Worm (Caenorhabditis elegans) whole organism, early embryonic: ENCODE measurements around the gene ntp-1.
A peak's percentile ranks its signal among the peaks of the same experiment; 100 is the strongest.

Experiments used
- B0310.2 ChIP-seq: sonication (generic microtip); optimal IDR thresholded peaks from 2 replicates; lab custom pipeline; 2016; ENCODE audit warnings: mild to moderate bottlenecking, missing genetic modification characterization, missing compliant biosample characterization
- F13C5.2 ChIP-seq: sonication (generic microtip); optimal IDR thresholded peaks from 2 replicates; lab custom pipeline; 2017; ENCODE audit warnings: mild to moderate bottlenecking, missing genetic modification characterization, inconsistent platforms, missing compliant biosample characterization
- aly-1 ChIP-seq: sonication (generic microtip); optimal IDR thresholded peaks from 2 replicates; lab custom pipeline; 2016; ENCODE audit warnings: missing genetic modification characterization, missing compliant biosample characterization
- ama-1 ChIP-seq: fragments of 150-350 bp; optimal IDR thresholded peaks from 2 replicates; lab custom pipeline; 2014
- ceh-13 ChIP-seq: fragments of 200-800 bp; sonication (Bioruptor generic); optimal IDR thresholded peaks from 2 replicates; lab custom pipeline; 2018; ENCODE audit warnings: mild to moderate bottlenecking, missing genetic modification characterization, missing compliant biosample characterization
- ceh-36 ChIP-seq: sonication (generic microtip); optimal IDR thresholded peaks from 2 replicates; lab custom pipeline; 2016; ENCODE audit warnings: missing genetic modification characterization, inconsistent platforms, missing compliant biosample characterization
- ets-7 ChIP-seq: sonication (generic microtip); optimal IDR thresholded peaks from 2 replicates; lab custom pipeline; 2016; ENCODE audit warnings: missing genotype, missing genetic modification characterization, missing compliant biosample characterization
- flt-1 ChIP-seq: fragments of 200-800 bp; sonication (Bioruptor generic); IDR thresholded peaks from 2 replicates; pipeline ENCODE4 v1.3.6; 2022; ENCODE audit warnings: missing genetic modification characterization, missing compliant biosample characterization
- hmbx-1 ChIP-seq: sonication (generic microtip); optimal IDR thresholded peaks from 2 replicates; lab custom pipeline; 2016; ENCODE audit warnings: mild to moderate bottlenecking, missing genetic modification characterization, missing compliant biosample characterization
- hmg-4 ChIP-seq: fragments of 200-800 bp; sonication (Bioruptor generic); optimal IDR thresholded peaks from 2 replicates; lab custom pipeline; 2018; ENCODE audit warnings: mild to moderate bottlenecking, missing genetic modification characterization, missing compliant biosample characterization
- hnd-1 ChIP-seq: sonication (generic microtip); optimal IDR thresholded peaks from 2 replicates; lab custom pipeline; 2016; ENCODE audit warnings: missing genetic modification characterization, missing compliant biosample characterization
- pes-1 ChIP-seq: fragments of 200-800 bp; sonication (Bioruptor generic); IDR thresholded peaks from 2 replicates; pipeline ENCODE4 v1.3.6; 2022; ENCODE audit warnings: missing genetic modification reagents, missing genetic modification characterization, missing compliant biosample characterization
- scrt-1 ChIP-seq: fragments of 200-800 bp; sonication (Bioruptor generic); IDR thresholded peaks from 2 replicates; pipeline ENCODE4 v1.3.6; 2022; ENCODE audit warnings: missing genetic modification characterization, missing compliant biosample characterization
- sea-1 ChIP-seq: fragments of 200-800 bp; sonication (Bioruptor generic); conservative IDR thresholded peaks from 2 replicates; pipeline ENCODE4 v1.3.6; 2022; ENCODE audit warnings: missing genetic modification characterization, missing compliant biosample characterization
- tbx-11 ChIP-seq: fragments of 200-800 bp; sonication (Bioruptor generic); IDR thresholded peaks from 2 replicates; pipeline ENCODE4 v1.3.6; 2022; ENCODE audit warnings: missing genetic modification characterization, missing compliant biosample characterization
- tbx-37 ChIP-seq: fragments of 200-800 bp; sonication (Bioruptor generic); conservative IDR thresholded peaks from 2 replicates; pipeline ENCODE4 v1.3.6; 2022; ENCODE audit warnings: missing genetic modification reagents, missing genetic modification characterization, missing compliant biosample characterization
- tra-4 ChIP-seq: sonication (generic microtip); optimal IDR thresholded peaks from 2 replicates; lab custom pipeline; 2017; ENCODE audit warnings: missing genetic modification characterization, missing compliant biosample characterization

The ntp-1 gene

DNA sequence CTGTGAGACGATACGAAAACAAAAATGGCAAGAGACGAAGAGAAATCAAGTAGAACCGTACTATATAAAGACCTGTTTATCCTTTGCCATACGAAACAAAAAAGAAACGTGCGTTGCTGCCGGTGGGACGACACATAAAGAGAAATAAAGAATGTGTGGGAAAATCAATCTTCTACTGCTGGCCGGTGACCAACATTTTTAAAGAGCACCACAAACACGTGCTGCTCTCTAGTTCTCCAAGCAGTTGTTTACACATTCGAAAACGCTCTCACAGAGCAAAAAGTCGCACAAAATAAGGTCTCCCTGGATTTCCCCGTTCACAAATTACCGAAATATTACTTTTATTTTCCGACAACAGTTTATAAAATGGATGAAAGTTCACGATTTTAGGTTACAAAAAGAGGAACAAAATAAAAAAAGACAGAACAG lies 5.1 kb downstream of the ntp-1 start, which contains the start of gene imp-3:
TSS of gene imp-3 (minus strand) at position 93 of the 429 bp plus-strand sequence.
- no peak for TF ChIP-seq hmg-4 (GFP tag; lab: Kevin White, UChicago)
- TF ChIP-seq sea-1 (GFP tag; lab: Robert Waterston, UW) = 0 out of 2 replicates have a peak, but pooled peaks have one; percentile 21
- TF ChIP-seq ama-1 (lab: Kevin White, UChicago) = peak; percentile 67
- TF ChIP-seq tra-4 = no peak
- TF ChIP-seq hnd-1 = no peak

ce11 chrIV:7785506-7786065 lies 9.0 kb downstream of the ntp-1 start, which contains the start of gene tag-322:
tag-322 (minus strand) TSS chrIV:7785556.
- no peak for TF ChIP-seq pes-1 (GFP tag; lab: Robert Waterston, UW)
- TF ChIP-seq tbx-37 (GFP tag; lab: Robert Waterston, UW) = no peak
- no peak for TF ChIP-seq flt-1
- no peak for TF ChIP-seq F13C5.2

- no peak for TF ChIP-seq pes-1 (GFP tag; lab: Robert Waterston, UW)
- TF ChIP-seq ama-1 (lab: Kevin White, UChicago) = no peak
- TF ChIP-seq ceh-36 = no peak
- TF ChIP-seq tra-4 = no peak
- no peak for TF ChIP-seq ets-7 (tag; lab: Kevin White, UChicago)
- no peak for TF ChIP-seq aly-1
- TF ChIP-seq tbx-37 (GFP tag; lab: Robert Waterston, UW) = no peak
- no peak for TF ChIP-seq tbx-11 (GFP tag; lab: Robert Waterston, UW)
- TF ChIP-seq hmg-4 (GFP tag; lab: Kevin White, UChicago) = no peak
- no peak for TF ChIP-seq sea-1 (GFP tag; lab: Robert Waterston, UW)
- TF ChIP-seq flt-1 = no peak
- TF ChIP-seq ceh-13 = no peak
- no peak for TF ChIP-seq scrt-1
Observed at ce11 chrIV:7783801-7784411, 10.7 kb downstream of the ntp-1 start, which contains the start of gene tag-321. tag-321 (minus strand) TSS chrIV:7783851.

DNA sequence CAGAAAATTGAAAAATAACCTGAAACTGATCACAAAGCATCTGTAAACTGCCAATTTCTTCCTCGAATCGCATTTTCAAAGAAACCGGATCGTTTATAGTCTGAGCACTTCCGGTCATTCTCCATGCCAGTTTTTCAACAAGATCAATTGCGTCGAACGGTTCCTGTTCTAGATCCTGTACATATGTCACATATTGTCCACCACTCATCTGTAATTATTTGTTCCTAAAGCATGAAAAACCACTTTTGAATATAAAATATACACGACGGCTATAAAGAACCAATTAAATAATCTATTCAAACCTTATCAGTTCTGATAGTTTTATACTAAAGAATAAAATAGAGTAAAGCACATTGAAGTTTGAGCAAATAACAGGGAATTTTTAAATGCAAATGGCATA lies 12.3 kb downstream of the ntp-1 start, which contains the start of gene sec-10:
TSS of gene sec-10 (minus strand) at position 208 of the 400 bp plus-strand sequence.
- no peak for TF ChIP-seq ceh-13
- TF ChIP-seq ets-7 (tag; lab: Kevin White, UChicago) = no peak

DNA sequence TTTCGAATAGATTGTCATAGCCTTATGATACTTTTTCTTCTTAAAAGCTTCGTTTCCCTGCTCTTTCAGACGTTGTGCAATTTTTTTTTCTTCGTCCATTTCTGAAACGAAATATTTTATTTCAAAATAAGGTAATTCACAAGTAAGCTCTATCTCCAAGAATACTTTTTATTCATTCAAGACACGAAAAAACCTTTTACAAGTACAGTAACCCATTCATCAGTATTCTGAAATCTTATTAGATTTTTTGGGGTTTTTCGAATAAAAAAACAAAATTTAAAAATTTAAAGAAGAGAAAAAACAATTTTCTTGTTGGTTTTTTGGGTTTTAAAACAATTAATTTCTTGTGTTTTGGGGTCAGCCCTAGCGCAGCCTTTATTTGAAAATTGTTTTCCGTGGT lies 15.7 kb downstream of the ntp-1 start, which contains the start of gene rpap-3:
TSS of gene rpap-3 (minus strand) at position 101 of the 400 bp plus-strand sequence.
- TF ChIP-seq pes-1 (GFP tag; lab: Robert Waterston, UW) = no peak
- TF ChIP-seq ets-7 (tag; lab: Kevin White, UChicago) = no peak
- no peak for TF ChIP-seq tra-4
- TF ChIP-seq sea-1 (GFP tag; lab: Robert Waterston, UW) = no peak
- no peak for TF ChIP-seq hmbx-1 (tag; lab: Kevin White, UChicago)
- no peak for TF ChIP-seq ama-1 (lab: Kevin White, UChicago)
- TF ChIP-seq F13C5.2 = no peak
- TF ChIP-seq tbx-37 (GFP tag; lab: Robert Waterston, UW) = no peak

- no peak for TF ChIP-seq ets-7 (tag; lab: Kevin White, UChicago)
- no peak for TF ChIP-seq B0310.2 (tag; lab: Kevin White, UChicago)
- TF ChIP-seq pes-1 (GFP tag; lab: Robert Waterston, UW) = no peak
- no peak for TF ChIP-seq flt-1
- no peak for TF ChIP-seq tbx-11 (GFP tag; lab: Robert Waterston, UW)
- no peak for TF ChIP-seq hnd-1
- TF ChIP-seq ama-1 (lab: Kevin White, UChicago) = no peak
- TF ChIP-seq aly-1 = no peak
- no peak for TF ChIP-seq tbx-37 (GFP tag; lab: Robert Waterston, UW)
- no peak for TF ChIP-seq ceh-36
- no peak for TF ChIP-seq tra-4
- TF ChIP-seq ceh-13 = no peak
- TF ChIP-seq scrt-1 = no peak
- no peak for TF ChIP-seq hmg-4 (GFP tag; lab: Kevin White, UChicago)
- TF ChIP-seq F13C5.2 = no peak
- TF ChIP-seq hmbx-1 (tag; lab: Kevin White, UChicago) = no peak
- TF ChIP-seq sea-1 (GFP tag; lab: Robert Waterston, UW) = no peak
Observed at ce11 chrIV:7775725-7776124, 18.9 kb downstream of the ntp-1 start, which contains the start of gene swd-2.1. swd-2.1 (plus strand) TSS chrIV:7776025.

DNA sequence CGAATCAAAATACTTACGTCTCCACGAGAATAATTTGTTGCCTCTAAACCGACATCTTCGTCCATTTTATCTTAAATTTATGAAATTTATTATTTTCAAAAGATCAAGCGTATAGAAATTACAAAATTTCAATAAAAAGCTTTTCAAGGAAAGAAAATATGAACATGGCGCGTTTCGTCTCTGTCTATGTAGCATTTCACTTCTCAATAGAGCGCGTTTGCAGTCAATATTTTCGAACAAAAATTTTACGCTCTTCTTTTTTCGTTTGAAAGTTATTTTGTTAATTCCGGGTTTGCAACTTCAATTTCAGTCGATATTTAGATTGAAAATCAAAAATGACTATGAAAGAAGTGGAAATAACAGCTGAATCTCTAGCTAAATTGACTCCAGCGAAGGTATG lies 20.4 kb downstream of the ntp-1 start, which contains the start of the genes hcf-1 and swd-2.2:
TSS of gene hcf-1 (minus strand) at position 70 of the 400 bp plus-strand sequence.
TSS of gene swd-2.2 (plus strand) at position 206 of the 400 bp plus-strand sequence.
- TF ChIP-seq ceh-13 (no peak), tbx-37 (GFP tag; lab: Robert Waterston, UW) (no peak), F13C5.2 (no peak), pes-1 (GFP tag; lab: Robert Waterston, UW) (no peak), flt-1 (no peak), hmg-4 (GFP tag; lab: Kevin White, UChicago) (no peak), sea-1 (GFP tag; lab: Robert Waterston, UW) (no peak), ama-1 (lab: Kevin White, UChicago) (no peak), scrt-1 (no peak), tbx-11 (GFP tag; lab: Robert Waterston, UW) (no peak), tra-4 (no peak), hnd-1 (no peak), ceh-36 (no peak), ets-7 (tag; lab: Kevin White, UChicago) (no peak), hmbx-1 (tag; lab: Kevin White, UChicago) (no peak), aly-1 (no peak), B0310.2 (tag; lab: Kevin White, UChicago) (no peak)

- no peak for TF ChIP-seq ets-7 (tag; lab: Kevin White, UChicago)
- TF ChIP-seq tra-4 = no peak
- no peak for TF ChIP-seq tbx-11 (GFP tag; lab: Robert Waterston, UW)
- TF ChIP-seq B0310.2 (tag; lab: Kevin White, UChicago) = no peak
- no peak for TF ChIP-seq flt-1
- no peak for TF ChIP-seq F13C5.2
- TF ChIP-seq ama-1 (lab: Kevin White, UChicago) = no peak
- TF ChIP-seq ceh-36 = no peak
- TF ChIP-seq tbx-37 (GFP tag; lab: Robert Waterston, UW) = no peak
- no peak for TF ChIP-seq hmbx-1 (tag; lab: Kevin White, UChicago)
- TF ChIP-seq pes-1 (GFP tag; lab: Robert Waterston, UW) = no peak
- TF ChIP-seq hnd-1 = no peak
- no peak for TF ChIP-seq aly-1
- TF ChIP-seq ceh-13 = no peak
- TF ChIP-seq sea-1 (GFP tag; lab: Robert Waterston, UW) = no peak
- TF ChIP-seq hmg-4 (GFP tag; lab: Kevin White, UChicago) = no peak
Observed at ce11 chrIV:7770162-7770561, 24.4 kb downstream of the ntp-1 start, which contains the start of gene rdl-1. rdl-1 (minus strand) TSS chrIV:7770262.
